Worm (Caenorhabditis elegans) whole organism, early embryonic: ENCODE data around the gene T19D12.2.

Experiments used
- F13C5.2 ChIP-seq: sonication (generic microtip); optimal IDR thresholded peaks from 2 replicates; lab custom pipeline; 2017; ENCODE audit warnings: mild to moderate bottlenecking, missing genetic modification characterization, inconsistent platforms, missing compliant biosample characterization
- ama-1 ChIP-seq: fragments of 150-350 bp; optimal IDR thresholded peaks from 2 replicates; lab custom pipeline; 2014
- ceh-13 ChIP-seq: fragments of 200-800 bp; sonication (Bioruptor generic); optimal IDR thresholded peaks from 2 replicates; lab custom pipeline; 2018; ENCODE audit warnings: mild to moderate bottlenecking, missing genetic modification characterization, missing compliant biosample characterization
- ets-7 ChIP-seq: sonication (generic microtip); optimal IDR thresholded peaks from 2 replicates; lab custom pipeline; 2016; ENCODE audit warnings: missing genotype, missing genetic modification characterization, missing compliant biosample characterization
- flt-1 ChIP-seq: fragments of 200-800 bp; sonication (Bioruptor generic); IDR thresholded peaks from 2 replicates; pipeline ENCODE4 v1.3.6; 2022; ENCODE audit warnings: missing genetic modification characterization, missing compliant biosample characterization
- hmbx-1 ChIP-seq: sonication (generic microtip); optimal IDR thresholded peaks from 2 replicates; lab custom pipeline; 2016; ENCODE audit warnings: mild to moderate bottlenecking, missing genetic modification characterization, missing compliant biosample characterization
- sea-1 ChIP-seq: fragments of 200-800 bp; sonication (Bioruptor generic); conservative IDR thresholded peaks from 2 replicates; pipeline ENCODE4 v1.3.6; 2022; ENCODE audit warnings: missing genetic modification characterization, missing compliant biosample characterization
- tbx-37 ChIP-seq: fragments of 200-800 bp; sonication (Bioruptor generic); conservative IDR thresholded peaks from 2 replicates; pipeline ENCODE4 v1.3.6; 2022; ENCODE audit warnings: missing genetic modification reagents, missing genetic modification characterization, missing compliant biosample characterization
- tra-4 ChIP-seq: sonication (generic microtip); optimal IDR thresholded peaks from 2 replicates; lab custom pipeline; 2017; ENCODE audit warnings: missing genetic modification characterization, missing compliant biosample characterization

ce11 chrII:6712177-6712981 lies 51.2 kb downstream of the T19D12.2 start, which contains the start of the genes dpy-10 and T14B4.19:
- TF ChIP-seq ets-7 (tag; lab: Kevin White, UChicago) (no peak), tra-4 (tag; lab: Kevin White, UChicago) (no peak), ama-1 (no peak), hmbx-1 (no peak), flt-1 (no peak), F13C5.2 (tag; lab: Kevin White, UChicago) (no peak), ceh-13 (GFP tag; lab: Kevin White, UChicago) (no peak), tbx-37 (GFP tag; lab: Robert Waterston, UW) (no peak), sea-1 (GFP tag; lab: Robert Waterston, UW) (no peak)
